Worm (Caenorhabditis elegans) whole organism, mixed stage, embryonic: ENCODE data around the gene fbxa-105.

Source experiments
- blmp-1 ChIP-seq: fragments of 150-350 bp; optimal IDR thresholded peaks from 2 replicates; lab custom pipeline; 2014; ENCODE audit warnings: missing biosample characterization, missing genetic modification characterization
- ceh-43 ChIP-seq: fragments of 200-800 bp; sonication (Bioruptor generic); optimal IDR thresholded peaks from 2 replicates; lab custom pipeline; 2018; ENCODE audit warnings: mild to moderate bottlenecking, missing genetic modification characterization, moderate library complexity, missing compliant biosample characterization
- lin-13 ChIP-seq: fragments of 150-350 bp; optimal IDR thresholded peaks from 2 replicates; lab custom pipeline; 2014; ENCODE audit warnings: missing biosample characterization, missing genetic modification characterization
- lsy-2 ChIP-seq: fragments of 150-350 bp; optimal IDR thresholded peaks from 2 replicates; lab custom pipeline; 2014; ENCODE audit warnings: missing biosample characterization, missing genetic modification characterization
- nhr-12 ChIP-seq: fragments of 150-350 bp; optimal IDR thresholded peaks from 2 replicates; lab custom pipeline; 2014; ENCODE audit warnings: missing biosample characterization, missing genetic modification characterization
- nhr-28 ChIP-seq: fragments of 150-350 bp; optimal IDR thresholded peaks from 2 replicates; lab custom pipeline; 2014; ENCODE audit warnings: missing biosample characterization, missing genetic modification characterization
- nhr-76 ChIP-seq: sonication (generic microtip); optimal IDR thresholded peaks from 2 replicates; lab custom pipeline; 2017; ENCODE audit warnings: missing biosample characterization, missing genetic modification characterization
- snpc-4 ChIP-seq: fragments of 150-350 bp; optimal IDR thresholded peaks from 2 replicates; lab custom pipeline; 2014; ENCODE audit warnings: missing biosample characterization, missing genetic modification characterization
- sptf-1 ChIP-seq: sonication (generic microtip); optimal IDR thresholded peaks from 2 replicates; lab custom pipeline; 2017; ENCODE audit warnings: mild to moderate bottlenecking, missing genetic modification characterization, moderate library complexity, missing compliant biosample characterization
- unc-62 ChIP-seq: fragments of 150-350 bp; optimal IDR thresholded peaks from 2 replicates; lab custom pipeline; 2014; ENCODE audit warnings: missing biosample characterization, missing genetic modification reagents, missing genetic modification characterization

- no peak for TF ChIP-seq nhr-76 (tag; lab: Kevin White, UChicago)
- no peak for TF ChIP-seq nhr-12 (tag; lab: Kevin White, UChicago)
- no peak for TF ChIP-seq blmp-1 (tag; lab: Kevin White, UChicago)
- no peak for TF ChIP-seq unc-62 (GFP tag; lab: Kevin White, UChicago)
- TF ChIP-seq sptf-1 (tag; lab: Kevin White, UChicago): no peak
- no peak for TF ChIP-seq lin-13
- no peak for TF ChIP-seq nhr-28 (tag; lab: Kevin White, UChicago)
- no peak for TF ChIP-seq ceh-43 (GFP tag; lab: Kevin White, UChicago)
- TF ChIP-seq snpc-4 (tag; lab: Kevin White, UChicago): no peak
- TF ChIP-seq lsy-2: no peak
Observed at ce11 chrV:7435376-7436204, 43.8 kb upstream of the fbxa-105 start, which contains the start of the genes ddo-2 and F25E5.8.
